Fruit fly (Drosophila melanogaster) whole organism, wandering third instar larva: ENCODE results near the gene CG31205.

Source experiments
- Abd-B ChIP-seq: fragments of >200 bp; optimal IDR thresholded peaks from 2 replicates; lab custom pipeline; 2017; ENCODE audit warnings: missing biosample characterization, missing genetic modification characterization
- CG32264 ChIP-seq: fragments of 200-800 bp; sonication (Bioruptor generic); optimal IDR thresholded peaks from 2 replicates; lab custom pipeline; 2016; ENCODE audit warnings: missing biosample characterization, missing genetic modification characterization
- CG9705 ChIP-seq: fragments of 200-800 bp; sonication (Bioruptor generic); optimal IDR thresholded peaks from 2 replicates; lab custom pipeline; 2018; ENCODE audit warnings: missing biosample characterization, mild to moderate bottlenecking, missing genetic modification characterization
- CrebA ChIP-seq: fragments of 200-800 bp; sonication (Bioruptor generic); optimal IDR thresholded peaks from 2 replicates; lab custom pipeline; 2016; ENCODE audit warnings: missing biosample characterization, mild to moderate bottlenecking, missing genetic modification characterization, borderline replicate concordance
- Dfd ChIP-seq: fragments of >200 bp; optimal IDR thresholded peaks from 2 replicates; lab custom pipeline; 2017; ENCODE audit warnings: missing biosample characterization, missing genetic modification characterization
- Dif ChIP-seq: fragments of 200-275, 200-300 bp; sonication (Bioruptor generic); optimal IDR thresholded peaks from 2 replicates; lab custom pipeline; 2018; ENCODE audit warnings: missing biosample characterization, missing genetic modification characterization; ENCODE audit not compliant: partially characterized antibody
- GATAd ChIP-seq: sonication (Bioruptor generic); optimal IDR thresholded peaks from 2 replicates; lab custom pipeline; 2016; ENCODE audit warnings: missing biosample characterization, missing genetic modification characterization
- HLH106 ChIP-seq: fragments of 200-800 bp; optimal IDR thresholded peaks from 3 replicates; lab custom pipeline; 2019; ENCODE audit warnings: missing biosample characterization, mild to moderate bottlenecking, missing genetic modification characterization, moderate library complexity
- Hnf4 ChIP-seq: fragments of 200-800 bp; sonication (Bioruptor generic); optimal IDR thresholded peaks from 2 replicates; lab custom pipeline; 2016; ENCODE audit warnings: missing biosample characterization, mild to moderate bottlenecking, missing genetic modification characterization
- Hr78 ChIP-seq: fragments of >200 bp; optimal IDR thresholded peaks from 2 replicates; lab custom pipeline; 2017; ENCODE audit warnings: missing biosample characterization, missing genetic modification characterization
- Hr83 ChIP-seq: fragments of 200-300 bp; sonication (Bioruptor generic); optimal IDR thresholded peaks from 2 replicates; lab custom pipeline; 2016; ENCODE audit warnings: missing biosample characterization, mild to moderate bottlenecking, missing genetic modification characterization, moderate library complexity; ENCODE audit not compliant: poor library complexity, severe bottlenecking
- Jra ChIP-seq: sonication (Bioruptor generic); optimal IDR thresholded peaks from 2 replicates; lab custom pipeline; 2016; ENCODE audit warnings: missing biosample characterization, missing genetic modification characterization
- Mio ChIP-seq: sonication (Bioruptor generic); optimal IDR thresholded peaks from 2 replicates; lab custom pipeline; 2016; ENCODE audit warnings: missing biosample characterization, missing genetic modification characterization
- Myc ChIP-seq: fragments of >200 bp; optimal IDR thresholded peaks from 2 replicates; lab custom pipeline; 2017
- N ChIP-seq: fragments of >200 bp; optimal IDR thresholded peaks from 2 replicates; lab custom pipeline; 2018; ENCODE audit warnings: missing biosample characterization, missing external identifiers, missing genetic modification characterization
- OdsH ChIP-seq: fragments of 200-800 bp; sonication (Bioruptor generic); optimal IDR thresholded peaks from 2 replicates; lab custom pipeline; 2016; ENCODE audit warnings: missing biosample characterization, mild to moderate bottlenecking, missing genetic modification characterization
- Rel ChIP-seq, 2 experiments: fragments of 200-800 bp; sonication (Bioruptor generic) in 1 of 2; optimal IDR thresholded peaks; 2 replicates in 1 of 2; 3 replicates in 1 of 2; lab custom pipeline; 2016 to 2019; ENCODE audit warnings: mild to moderate bottlenecking in 2 of 2, missing biosample characterization in 2 of 2, missing genetic modification characterization in 2 of 2, moderate library complexity in 1 of 2
- Sp1 ChIP-seq: fragments of 200-800 bp; sonication (Bioruptor generic); optimal IDR thresholded peaks from 3 replicates; lab custom pipeline; 2019; ENCODE audit warnings: missing biosample characterization, mild to moderate bottlenecking, missing genetic modification characterization, moderate library complexity
- Vsx2 ChIP-seq: fragments of 200-300, 225-300 bp; sonication (Bioruptor generic); optimal IDR thresholded peaks from 2 replicates; lab custom pipeline; 2018; ENCODE audit warnings: missing biosample characterization, missing genetic modification characterization; ENCODE audit not compliant: partially characterized antibody
- br ChIP-seq: fragments of 200-800 bp; sonication (Bioruptor generic); optimal IDR thresholded peaks from 2 replicates; lab custom pipeline; 2016; ENCODE audit warnings: missing biosample characterization, missing genetic modification characterization
- brk ChIP-seq: fragments of 200-800 bp; sonication (Bioruptor generic); optimal IDR thresholded peaks from 2 replicates; lab custom pipeline; 2016; ENCODE audit warnings: missing biosample characterization, mild to moderate bottlenecking, missing genetic modification characterization
- dl ChIP-seq, 2 experiments: fragments of 175-275, 200-275 bp in 1 of 2; fragments of 200-275 bp in 1 of 2; sonication (Bioruptor generic); optimal IDR thresholded peaks; lab custom pipeline; 2018; ENCODE audit warnings: mild to moderate bottlenecking in 2 of 2, missing biosample characterization in 2 of 2, missing genetic modification characterization in 2 of 2, moderate library complexity in 2 of 2; ENCODE audit not compliant: partially characterized antibody in 2 of 2, insufficient read depth in 1 of 2
- dmrt93B ChIP-seq: fragments of 200-800 bp; sonication (Bioruptor generic); optimal IDR thresholded peaks from 2 replicates; lab custom pipeline; 2018; ENCODE audit warnings: missing biosample characterization, mild to moderate bottlenecking, missing genetic modification characterization
- dsf ChIP-seq: sonication (Bioruptor generic); optimal IDR thresholded peaks from 2 replicates; lab custom pipeline; 2016; ENCODE audit warnings: missing biosample characterization, missing genetic modification characterization, borderline replicate concordance
- ey ChIP-seq: fragments of 200-800 bp; sonication (Bioruptor generic); optimal IDR thresholded peaks from 2 replicates; lab custom pipeline; 2016; ENCODE audit warnings: missing biosample characterization, missing genetic modification characterization
- foxo ChIP-seq, 2 experiments: fragments of 200-800 bp; sonication (Bioruptor generic); optimal IDR thresholded peaks; 2 replicates in 1 of 2; 3 replicates in 1 of 2; lab custom pipeline; 2016 to 2017; ENCODE audit warnings: missing biosample characterization in 2 of 2, missing genetic modification characterization in 2 of 2
- fru ChIP-seq: fragments of 200-800 bp; sonication (Bioruptor generic); optimal IDR thresholded peaks from 3 replicates; lab custom pipeline; 2016; ENCODE audit warnings: missing biosample characterization, mild to moderate bottlenecking, missing genetic modification characterization
- h ChIP-seq: fragments of 200-800 bp; sonication (Bioruptor generic); optimal IDR thresholded peaks from 3 replicates; lab custom pipeline; 2016; ENCODE audit warnings: missing biosample characterization, mild to moderate bottlenecking, missing genetic modification characterization
- jim ChIP-seq: fragments of 175-275, 200-325 bp; sonication (Bioruptor generic); optimal IDR thresholded peaks from 2 replicates; lab custom pipeline; 2016; ENCODE audit warnings: missing biosample characterization, mild to moderate bottlenecking, missing genetic modification characterization
- pan ChIP-seq: fragments of >200 bp; optimal IDR thresholded peaks from 2 replicates; lab custom pipeline; 2017
- psq ChIP-seq: fragments of 200-800 bp; sonication (Bioruptor generic); optimal IDR thresholded peaks from 3 replicates; lab custom pipeline; 2017; ENCODE audit warnings: missing biosample characterization, mild to moderate bottlenecking, missing genetic modification characterization, moderate library complexity
- rgr ChIP-seq: fragments of 200-800 bp; sonication (Bioruptor generic); optimal IDR thresholded peaks from 3 replicates; lab custom pipeline; 2016; ENCODE audit warnings: missing biosample characterization, mild to moderate bottlenecking, missing genetic modification characterization
- sage ChIP-seq: fragments of 200-800 bp; sonication (Bioruptor generic); optimal IDR thresholded peaks from 2 replicates; lab custom pipeline; 2016; ENCODE audit warnings: missing biosample characterization, mild to moderate bottlenecking, missing genetic modification characterization
- tai ChIP-seq: sonication (Bioruptor generic); optimal IDR thresholded peaks from 2 replicates; lab custom pipeline; 2016; ENCODE audit warnings: missing biosample characterization, missing genetic modification characterization
- usp ChIP-seq: fragments of >200 bp; optimal IDR thresholded peaks from 2 replicates; lab custom pipeline; 2017; ENCODE audit warnings: missing biosample characterization, missing genetic modification characterization
- woc ChIP-seq: sonication (Bioruptor generic); optimal IDR thresholded peaks from 2 replicates; lab custom pipeline; 2016; ENCODE audit warnings: missing biosample characterization, mild to moderate bottlenecking, missing genetic modification characterization

The CG31205 gene

DNA sequence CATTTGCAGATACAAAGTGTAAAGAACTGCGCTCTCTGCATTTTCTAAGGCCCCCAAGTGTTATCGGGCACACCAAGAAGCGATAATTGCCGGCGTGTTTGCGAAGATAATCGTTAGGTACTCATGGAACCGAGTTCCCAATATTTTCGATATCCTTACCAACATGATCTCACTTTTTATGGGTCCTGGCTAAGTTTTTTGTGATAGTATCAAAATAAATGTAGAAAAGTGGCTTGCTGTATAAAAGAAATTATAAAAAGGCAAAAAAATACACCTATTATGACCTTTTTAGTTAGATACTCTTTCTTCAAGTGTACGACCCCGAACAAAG is 34.7 kb downstream of the CG31205 start:
- TF ChIP-seq CrebA (no peak), Hr83 (peak; percentile 85), Hr78 (GFP tag; lab: Kevin White, UChicago) (no peak)
- TF ChIP-seq, all 38 proteins: peak for 1

DNA sequence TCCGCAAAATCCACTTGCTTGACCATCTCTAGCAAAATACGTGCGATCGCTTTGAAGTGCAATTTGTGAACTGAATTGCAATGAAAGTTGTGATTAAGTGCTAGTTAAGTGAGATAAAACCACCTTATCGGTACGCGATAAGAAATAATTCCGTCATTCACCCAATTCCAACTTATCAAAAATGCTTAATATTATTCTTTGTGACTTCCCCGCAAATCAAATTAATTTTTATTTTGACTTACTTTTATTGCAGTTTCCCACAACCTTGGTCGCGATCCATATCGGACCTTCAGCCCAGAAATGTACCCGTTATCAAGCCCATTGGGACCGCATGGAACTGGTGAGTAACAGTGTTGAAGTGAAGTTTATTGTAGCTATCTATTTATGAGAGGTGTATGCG is 41.1 kb downstream of the CG31205 start, which contains the start of gene Takl1:
Gene Takl1 (minus strand): TSS at position 59 of the 400 bp plus-strand sequence.
- TF ChIP-seq Rel (GFP tag; optimal IDR thresholded peaks at IDR 0.05; lab: Kevin White, UChicago) (no peak), Rel (tag; optimal IDR thresholded peaks at IDR 0.05; lab: Kevin White, UChicago) (peak; percentile 97), tai (GFP tag; lab: Kevin White, UChicago) (no peak)

DNA sequence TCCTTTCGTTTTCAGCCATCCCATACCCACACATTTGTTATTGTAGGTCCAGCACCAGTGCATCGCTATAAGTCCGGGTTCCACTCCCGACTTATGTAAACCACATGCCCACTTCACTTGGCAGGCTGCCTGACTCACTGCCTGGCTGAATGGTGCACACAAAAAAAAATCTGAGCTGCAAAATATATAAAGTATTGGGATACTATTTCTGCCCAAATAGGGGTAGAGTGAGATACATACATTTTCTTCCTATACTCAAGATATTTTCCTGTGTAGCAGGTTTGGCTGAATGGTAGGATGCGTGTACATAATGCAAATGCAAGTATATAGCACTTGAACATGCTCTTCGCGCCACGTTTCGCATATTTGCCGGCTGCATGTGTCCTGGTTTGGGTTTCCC is 41.7 kb downstream of the CG31205 start:
- no peak for TF ChIP-seq GATAd (GFP tag; lab: Kevin White, UChicago)
- TF ChIP-seq foxo (GFP tag; optimal IDR thresholded peaks at IDR 0.05; lab: Kevin White, UChicago), result peak in 1 of 2 experiments; percentile 19
- no peak for TF ChIP-seq Rel (GFP tag; optimal IDR thresholded peaks at IDR 0.05; lab: Kevin White, UChicago)
- no peak for TF ChIP-seq Rel (tag; optimal IDR thresholded peaks at IDR 0.05; lab: Kevin White, UChicago)
- TF ChIP-seq Dif (GFP tag; lab: Kevin White, UChicago), result no peak
- TF ChIP-seq, all 38 proteins: peak for 1

DNA sequence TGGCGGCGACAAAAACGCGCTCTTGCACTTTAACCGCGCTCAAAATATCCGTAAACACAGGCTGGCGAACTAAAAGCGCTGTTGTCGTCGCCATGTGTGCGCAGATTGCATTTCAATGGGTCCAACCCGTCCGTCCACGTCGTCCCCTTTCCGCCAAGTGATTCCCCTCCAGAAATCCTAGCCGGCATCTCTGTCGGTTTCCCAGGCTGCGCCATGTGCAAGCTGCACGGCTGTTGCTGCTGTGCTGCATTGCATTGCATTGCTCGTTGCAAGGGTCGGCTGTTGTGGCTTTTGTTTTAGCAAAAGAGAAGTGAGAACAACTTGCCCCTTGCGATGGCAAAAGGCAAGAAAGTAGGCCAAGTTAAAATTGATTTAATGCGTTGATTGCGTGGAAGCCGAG is 42.7 kb downstream of the CG31205 start:
- TF ChIP-seq CG9705 (GFP tag; lab: Kevin White, UChicago) (no peak), Mio (GFP tag; lab: Kevin White, UChicago) (no peak), Abd-B (GFP tag; lab: Kevin White, UChicago) (no peak), pan (lab: Kevin White, UChicago) (no peak), Dfd (GFP tag; lab: Kevin White, UChicago) (no peak)

DNA sequence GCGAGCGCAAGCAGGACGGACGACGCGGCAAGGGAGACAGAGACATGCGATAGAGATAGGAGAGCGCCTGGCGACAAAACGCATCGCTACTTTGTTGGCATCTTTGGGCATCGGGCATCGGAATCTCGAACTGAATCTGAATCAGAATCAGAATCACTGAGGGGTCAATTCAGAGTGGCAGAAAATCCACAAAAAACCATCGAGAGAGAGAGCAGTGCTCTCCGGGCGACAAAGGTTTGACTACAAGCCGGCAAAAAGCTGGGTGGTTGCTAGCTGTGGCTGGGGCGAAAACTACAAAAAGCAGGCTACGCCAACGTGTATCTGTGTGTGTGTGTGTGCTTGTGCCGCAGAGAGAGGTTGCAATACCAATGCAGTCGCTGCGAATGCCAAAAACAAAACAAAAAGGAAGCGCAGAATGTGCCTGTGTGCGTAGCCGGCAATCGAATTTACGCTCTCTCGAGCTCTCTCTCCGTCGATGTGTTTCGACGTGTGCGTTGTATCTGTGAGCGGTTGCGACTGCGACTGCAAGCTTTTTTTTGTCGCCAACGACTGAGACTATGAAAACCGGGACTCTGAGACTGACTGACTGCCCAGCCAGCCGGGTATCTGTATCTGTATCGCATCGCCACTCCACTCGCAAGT is 47.0 kb downstream of the CG31205 start:
- TF ChIP-seq br (peak; percentile 60), jim (peak; percentile 92), ey (no peak), rgr (GFP tag; lab: Kevin White, UChicago) (peak; percentile 59), Sp1 (GFP tag; lab: Kevin White, UChicago) (peak; percentile 93), Vsx2 (GFP tag; lab: Kevin White, UChicago) (peak; percentile 69), CrebA (peak; percentile 98), Hnf4 (peak; percentile 80), dl (GFP tag; optimal IDR thresholded peaks at IDR 0.05; lab: Kevin White, UChicago; ENCODE audit: insufficient read depth in 1 of 2, partially characterized antibody in 2 of 2) (peak; percentile 51 to 72), Hr78 (GFP tag; lab: Kevin White, UChicago) (peak; percentile 45), pan (lab: Kevin White, UChicago) (no peak), Abd-B (GFP tag; lab: Kevin White, UChicago) (peak; percentile 79), brk (GFP tag; lab: Kevin White, UChicago) (peak; percentile 92), Rel (GFP tag; optimal IDR thresholded peaks at IDR 0.05; lab: Kevin White, UChicago) (peak; percentile 99), Rel (tag; optimal IDR thresholded peaks at IDR 0.05; lab: Kevin White, UChicago) (peak; percentile 80), sage (peak; percentile 94), GATAd (GFP tag; lab: Kevin White, UChicago) (no peak), tai (GFP tag; lab: Kevin White, UChicago) (no peak), CG32264 (GFP tag; lab: Kevin White, UChicago) (peak; percentile 85), woc (GFP tag; lab: Kevin White, UChicago) (peak; percentile 67), Mio (GFP tag; lab: Kevin White, UChicago) (no peak), fru (GFP tag; lab: Kevin White, UChicago) (peak; percentile 44), HLH106 (tag; lab: Kevin White, UChicago) (peak; percentile 25), N (GFP tag; lab: Kevin White, UChicago) (peak; percentile 91), usp (GFP tag; lab: Kevin White, UChicago) (no peak), foxo (GFP tag; optimal IDR thresholded peaks at IDR 0.05; lab: Kevin White, UChicago) (peak; percentile 23 to 96), psq (GFP tag; lab: Kevin White, UChicago) (peak; percentile 78), CG9705 (GFP tag; lab: Kevin White, UChicago) (peak; percentile 29), Dif (GFP tag; lab: Kevin White, UChicago) (peak; percentile 82), Jra (peak; percentile 75), OdsH (GFP tag; lab: Kevin White, UChicago) (peak; percentile 37), Myc (no peak), dsf (GFP tag; lab: Kevin White, UChicago) (peak; percentile 39), h (GFP tag; lab: Kevin White, UChicago) (peak; percentile 81), dmrt93B (GFP tag; lab: Kevin White, UChicago) (no peak), Hr83 (peak; percentile 88)
